Fruit fly (Drosophila melanogaster): ENCODE results near the gene dan.
A peak's percentile ranks its signal among the peaks of the same experiment; 100 is the strongest.

dan gene

DNA sequence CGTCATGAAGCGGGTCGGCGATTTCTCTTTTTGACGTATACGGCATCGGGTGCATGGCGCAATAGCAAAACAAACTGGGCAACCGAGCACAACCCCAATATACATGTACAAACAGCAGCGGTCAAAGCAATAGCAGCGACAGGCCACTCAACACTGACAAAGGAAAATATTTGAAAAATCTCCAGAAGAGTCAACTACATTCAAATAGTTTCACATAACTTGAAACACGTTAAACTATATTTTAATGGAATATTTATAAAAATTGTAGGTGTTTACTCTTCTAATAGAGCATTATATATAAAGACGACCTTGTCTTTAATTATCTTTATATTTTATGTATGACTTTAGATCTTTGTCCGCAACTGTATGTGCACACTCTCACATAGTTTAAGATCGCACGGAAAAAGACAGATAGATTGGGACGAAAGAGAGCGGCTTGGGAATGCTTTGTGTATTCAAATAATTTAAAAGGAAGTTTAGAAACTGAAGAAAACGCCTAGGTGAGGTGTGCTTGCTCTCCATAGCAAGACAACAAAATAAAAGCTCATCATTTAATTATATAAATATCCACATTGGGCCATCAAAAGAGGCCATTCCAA, 23.3 kb downstream of the dan start (continued):
- 0 out of 2 replicates have a peak, but pooled peaks have one; percentile 47 for TF ChIP-seq CG32772 (GFP tag; IDR thresholded peaks at IDR 0.05)
- no peak for TF ChIP-seq lov (optimal IDR thresholded peaks at IDR 0.05)
- TF ChIP-seq lov (GFP tag; IDR thresholded peaks at IDR 0.05) = 0 out of 3 replicates have a peak, but pooled peaks have one; percentile 55
- no peak for TF ChIP-seq Tbp (GFP tag; optimal IDR thresholded peaks at IDR 0.05)
- 0 out of 3 replicates have a peak, but pooled peaks have one; percentile 10 for TF ChIP-seq Dbx (GFP tag; IDR thresholded peaks at IDR 0.05)
- no peak for TF ChIP-seq dimm (GFP tag; IDR thresholded peaks at IDR 0.05)
- TF ChIP-seq nerfin-1 (tag; optimal IDR thresholded peaks at IDR 0.05) = peak; percentile 67
- TF ChIP-seq CG3838 (GFP tag; optimal IDR thresholded peaks at IDR 0.05) = no peak
- TF ChIP-seq CG18011 (GFP tag; optimal IDR thresholded peaks at IDR 0.05) = peak; percentile 7
- peak; percentile 43 for TF ChIP-seq ems (GFP tag; optimal IDR thresholded peaks at IDR 0.05)
- no peak for TF ChIP-seq klu (GFP tag; IDR thresholded peaks at IDR 0.05)
- peak; percentile 76 for TF ChIP-seq dmrt11E (tag; optimal IDR thresholded peaks at IDR 0.05)
- no peak for TF ChIP-seq Usf (GFP tag; optimal IDR thresholded peaks at IDR 0.05)
- peak; percentile 41 for TF ChIP-seq CG7786 (GFP tag; optimal IDR thresholded peaks at IDR 0.05)
- TF ChIP-seq p53 (GFP tag; optimal IDR thresholded peaks at IDR 0.05) = no peak
- TF ChIP-seq lola (GFP tag; optimal IDR thresholded peaks at IDR 0.05) = peak in 1 of 3 experiments; percentile 80
- no peak for TF ChIP-seq CTCF (GFP tag; optimal IDR thresholded peaks at IDR 0.05)
- TF ChIP-seq CG2889 (GFP tag; IDR thresholded peaks at IDR 0.05) = no peak
- TF ChIP-seq HLH4C (GFP tag; IDR thresholded peaks at IDR 0.05; ENCODE audit: partially characterized antibody) = no peak
- TF ChIP-seq jigr1 (GFP tag; IDR thresholded peaks at IDR 0.05) = no peak
- peak; percentile 54; the same call in 1 of the 2 replicates for TF ChIP-seq CG3847 (GFP tag; IDR thresholded peaks at IDR 0.05)
- peak; percentile 26 for TF ChIP-seq CG8290 (GFP tag; optimal IDR thresholded peaks at IDR 0.05)
- peak in 1 of 2 experiments; percentile 39 for TF ChIP-seq CG8290 (tag; optimal IDR thresholded peaks at IDR 0.05)
- TF ChIP-seq bbx (GFP tag; IDR thresholded peaks at IDR 0.05; ENCODE audit: partially characterized antibody) = no peak
- peak; percentile 47 for TF ChIP-seq bab2 (GFP tag; optimal IDR thresholded peaks at IDR 0.05)
- TF ChIP-seq CG2199 (GFP tag; IDR thresholded peaks at IDR 0.05) = peak; percentile 74; the same call in 1 of the 3 replicates
- TF ChIP-seq CG1647 (GFP tag; optimal IDR thresholded peaks at IDR 0.05) = peak; percentile 40
- peak; percentile 33 for TF ChIP-seq zfh2 (GFP tag; optimal IDR thresholded peaks at IDR 0.05)
- peak; percentile 35; the same call in 1 of the 4 replicates for TF ChIP-seq Gug (GFP tag; IDR thresholded peaks at IDR 0.05)
- TF ChIP-seq Hr51 (GFP tag; optimal IDR thresholded peaks at IDR 0.05) = peak; percentile 34 to 89
- TF ChIP-seq tna (GFP tag; IDR thresholded peaks at IDR 0.05; ENCODE audit: partially characterized antibody) = no peak
- TF ChIP-seq CG11398 (GFP tag; optimal IDR thresholded peaks at IDR 0.05) = no peak
- TF ChIP-seq CG1792 (GFP tag; optimal IDR thresholded peaks at IDR 0.05) = no peak
- peak; percentile 68 for TF ChIP-seq salm (tag; optimal IDR thresholded peaks at IDR 0.05)
- TF ChIP-seq CG18764 (GFP tag; optimal IDR thresholded peaks at IDR 0.05) = peak; percentile 19
- no peak for TF ChIP-seq btn (GFP tag; optimal IDR thresholded peaks at IDR 0.05)
- 0 out of 3 replicates have a peak, but pooled peaks have one; percentile 19 for TF ChIP-seq sr (GFP tag; IDR thresholded peaks at IDR 0.05)
- no peak for TF ChIP-seq ERR (GFP tag; optimal IDR thresholded peaks at IDR 0.05)
- TF ChIP-seq Dip3 (GFP tag; optimal IDR thresholded peaks at IDR 0.05) = peak; percentile 3
- no peak for TF ChIP-seq CG11085 (GFP tag; IDR thresholded peaks at IDR 0.05)
- TF ChIP-seq CG1603 (tag; optimal IDR thresholded peaks at IDR 0.05) = peak; percentile 61
- no peak for TF ChIP-seq CG31388 (GFP tag; optimal IDR thresholded peaks at IDR 0.05)
- TF ChIP-seq CG14014 (GFP tag; IDR thresholded peaks at IDR 0.05) = peak; percentile 63; the same call in 1 of the 2 replicates
- no peak for TF ChIP-seq Jarid2 (GFP tag; optimal IDR thresholded peaks at IDR 0.05)
- TF ChIP-seq Abd-B (GFP tag; optimal IDR thresholded peaks at IDR 0.05) = peak; percentile 60
- peak; percentile 33 for TF ChIP-seq chn (GFP tag; optimal IDR thresholded peaks at IDR 0.05)
- peak; percentile 71 for TF ChIP-seq BtbVII (GFP tag; optimal IDR thresholded peaks at IDR 0.05)
- peak; percentile 49 for TF ChIP-seq CG6654 (GFP tag; optimal IDR thresholded peaks at IDR 0.05)
- no peak for TF ChIP-seq CG6791 (GFP tag; IDR thresholded peaks at IDR 0.05; ENCODE audit: partially characterized antibody)
- peak; percentile 70 for TF ChIP-seq CG9727 (GFP tag; optimal IDR thresholded peaks at IDR 0.05)
- TF ChIP-seq her (GFP tag; optimal IDR thresholded peaks at IDR 0.05) = no peak

Data from whole organism, embryonic.